Fruit fly (Drosophila melanogaster) whole organism, pupa: ENCODE measurements around the gene CG31807.

ENCODE experiments used
- CG13204 ChIP-seq: fragments of 200-800 bp; sonication (Bioruptor generic); optimal IDR thresholded peaks from 2 replicates; lab custom pipeline; 2018; ENCODE audit warnings: missing biosample characterization, mild to moderate bottlenecking, missing genetic modification characterization, moderate library complexity
- CG14655 ChIP-seq: fragments of 200-800 bp; sonication (Bioruptor generic); optimal IDR thresholded peaks from 3 replicates; lab custom pipeline; 2017; ENCODE audit warnings: mild to moderate bottlenecking, missing biosample characterization, missing genetic modification reagents, missing genetic modification characterization
- CG17806 ChIP-seq: fragments of 200-800 bp; sonication (Bioruptor generic); optimal IDR thresholded peaks from 2 replicates; lab custom pipeline; 2018; ENCODE audit warnings: missing biosample characterization, mild to moderate bottlenecking, missing genetic modification characterization, moderate library complexity
- CG9948 ChIP-seq: fragments of 200-800 bp; sonication (Bioruptor generic); optimal IDR thresholded peaks from 2 replicates; lab custom pipeline; 2018; ENCODE audit warnings: missing biosample characterization, mild to moderate bottlenecking, missing genetic modification characterization, moderate library complexity
- EcR ChIP-seq: fragments of 200-800 bp; sonication (Bioruptor generic); optimal IDR thresholded peaks from 3 replicates; lab custom pipeline; 2019; ENCODE audit warnings: missing biosample characterization, missing genetic modification characterization, mild to moderate bottlenecking, moderate library complexity, missing genetic modification reagents
- gl ChIP-seq: fragments of 200-800 bp; sonication (Bioruptor generic); optimal IDR thresholded peaks from 2 replicates; lab custom pipeline; 2018; ENCODE audit warnings: missing biosample characterization, mild to moderate bottlenecking, missing genetic modification characterization

DNA sequence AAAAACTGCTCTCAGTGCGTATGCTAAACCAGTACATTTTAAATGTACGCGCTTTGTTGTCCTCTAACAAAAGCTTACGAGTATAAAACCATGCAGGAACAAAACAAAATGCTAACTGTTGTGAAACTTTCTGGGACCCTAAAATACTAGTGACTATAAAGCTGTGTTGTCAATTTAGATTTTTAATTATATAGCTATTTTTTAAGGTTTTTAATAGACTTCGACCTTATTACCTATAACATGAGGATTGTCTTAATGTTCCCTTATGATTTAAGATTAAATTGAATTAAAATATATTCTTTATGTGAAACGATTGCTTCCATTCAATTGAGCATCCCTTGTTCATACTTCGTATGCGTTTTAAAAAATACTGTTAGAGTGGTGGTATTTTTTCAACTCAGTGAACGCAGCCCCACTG is 27.1 kb downstream of the CG31807 start:
- TF ChIP-seq gl (no peak), CG14655 (GFP tag; lab: Kevin White, UChicago) (no peak), EcR (GFP tag; lab: Kevin White, UChicago) (peak; percentile 8), CG17806 (tag; lab: Kevin White, UChicago) (peak; percentile 21), CG13204 (GFP tag; lab: Kevin White, UChicago) (no peak), CG9948 (tag; lab: Kevin White, UChicago) (peak; percentile 44)
